Fruit fly (Drosophila melanogaster): ENCODE results near the gene dtr.

The dtr gene

DNA sequence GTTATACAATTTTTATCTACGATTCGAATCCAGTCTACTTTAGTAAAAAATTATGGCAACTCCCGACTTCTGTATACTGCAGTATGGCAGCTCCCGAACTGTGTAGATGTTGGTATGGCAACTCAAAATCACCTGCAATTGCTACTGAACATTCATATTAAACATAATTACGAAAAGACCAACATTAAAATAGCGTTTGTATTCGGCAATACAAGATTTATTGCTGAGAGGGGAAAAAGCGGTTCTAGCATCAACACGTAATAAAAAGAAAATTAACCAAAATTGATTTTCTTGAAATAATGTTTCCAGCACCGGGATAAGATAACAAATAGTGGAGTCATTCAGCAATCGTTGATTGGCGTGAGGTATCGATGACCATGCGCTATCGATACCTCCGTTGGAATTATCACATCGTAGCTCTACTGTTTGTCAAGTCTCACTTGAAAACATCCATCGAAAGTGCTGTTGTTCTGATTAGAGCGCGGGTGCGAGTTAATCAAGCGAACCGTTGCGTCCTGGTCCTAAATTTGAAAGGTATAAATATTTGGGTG, 16.7 kb upstream of the dtr start, which contains the start of gene Tsp39D (continued):
- peak; percentile 85 for TF ChIP-seq nerfin-2 (GFP tag; IDR thresholded peaks at IDR 0.05; ENCODE audit: partially characterized antibody)
- TF ChIP-seq zen2 (GFP tag; IDR thresholded peaks at IDR 0.05; ENCODE audit: partially characterized antibody): peak; percentile 64; the same call in 1 of the 3 replicates
- TF ChIP-seq hkb (optimal IDR thresholded peaks at IDR 0.05): no peak
- no peak for TF ChIP-seq hkb (GFP tag; IDR thresholded peaks at IDR 0.05)
- no peak for TF ChIP-seq CG13296 (GFP tag; optimal IDR thresholded peaks at IDR 0.05)
- no peak for TF ChIP-seq CG4404 (GFP tag; IDR thresholded peaks at IDR 0.05)
- TF ChIP-seq CG6683 (GFP tag; optimal IDR thresholded peaks at IDR 0.05): no peak
- peak; percentile 19 for TF ChIP-seq Side (GFP tag; optimal IDR thresholded peaks at IDR 0.05)
- peak; percentile 12 for TF ChIP-seq Deaf1 (tag; optimal IDR thresholded peaks at IDR 0.05)
- TF ChIP-seq sna (GFP tag; IDR thresholded peaks at IDR 0.05; ENCODE audit: partially characterized antibody): peak; percentile 88
- TF ChIP-seq CG8924 (tag; optimal IDR thresholded peaks at IDR 0.05): peak; percentile 25
- TF ChIP-seq vnd (GFP tag; IDR thresholded peaks at IDR 0.05; ENCODE audit: partially characterized antibody): peak; percentile 94
- peak; percentile 32; the same call in 1 of the 2 replicates for TF ChIP-seq MBD-R2 (GFP tag; IDR thresholded peaks at IDR 0.05)
- no peak for TF ChIP-seq h (optimal IDR thresholded peaks at IDR 0.05)
- TF ChIP-seq pita (GFP tag; optimal IDR thresholded peaks at IDR 0.05): peak; percentile 49
- peak; percentile 88 for TF ChIP-seq Sry-δ (GFP tag; optimal IDR thresholded peaks at IDR 0.05)
- TF ChIP-seq dati (GFP tag; IDR thresholded peaks at IDR 0.05): no peak
- TF ChIP-seq CHES-1-like (GFP tag; optimal IDR thresholded peaks at IDR 0.05): no peak
- no peak for TF ChIP-seq CG4854 (GFP tag; optimal IDR thresholded peaks at IDR 0.05)
- TF ChIP-seq CG2129 (GFP tag; IDR thresholded peaks at IDR 0.05; ENCODE audit: partially characterized antibody): peak; percentile 78
- TF ChIP-seq CG14965 (GFP tag; optimal IDR thresholded peaks at IDR 0.05; ENCODE audit: borderline replicate concordance): no peak
- peak; percentile 89 for TF ChIP-seq CG13287 (GFP tag; IDR thresholded peaks at IDR 0.05; ENCODE audit: partially characterized antibody)
- no peak for TF ChIP-seq crc (GFP tag; optimal IDR thresholded peaks at IDR 0.05)
- no peak for TF ChIP-seq CG1602 (GFP tag; optimal IDR thresholded peaks at IDR 0.05)
- TF ChIP-seq gcm (GFP tag; optimal IDR thresholded peaks at IDR 0.05): no peak
- TF ChIP-seq CG14710 (tag; optimal IDR thresholded peaks at IDR 0.05): peak; percentile 73
- no peak for TF ChIP-seq prd (optimal IDR thresholded peaks at IDR 0.05)
- TF ChIP-seq prd (GFP tag; IDR thresholded peaks at IDR 0.05): no peak
- TF ChIP-seq CG42726 (GFP tag; IDR thresholded peaks at IDR 0.05; ENCODE audit: partially characterized antibody): peak; percentile 95
- TF ChIP-seq amos (GFP tag; IDR thresholded peaks at IDR 0.05; ENCODE audit: partially characterized antibody): peak; percentile 96
- TF ChIP-seq sima (GFP tag; optimal IDR thresholded peaks at IDR 0.05): no peak
- peak; percentile 60; the same call in 2 of the 3 replicates for TF ChIP-seq CG17361 (GFP tag; IDR thresholded peaks at IDR 0.05)
- peak; percentile 27 for TF ChIP-seq CG15514 (GFP tag; optimal IDR thresholded peaks at IDR 0.05)
- peak; percentile 41 for TF ChIP-seq jumu (GFP tag; optimal IDR thresholded peaks at IDR 0.05)
- TF ChIP-seq corto (GFP tag; optimal IDR thresholded peaks at IDR 0.05): no peak
- TF ChIP-seq row (GFP tag; IDR thresholded peaks at IDR 0.05): peak; percentile 24; the same call in 1 of the 3 replicates
- peak; percentile 56 for TF ChIP-seq CG10267 (tag; optimal IDR thresholded peaks at IDR 0.05)
- peak; percentile 54 for TF ChIP-seq CG11504 (tag; optimal IDR thresholded peaks at IDR 0.05)
- peak; percentile 77 for TF ChIP-seq Sin3A (optimal IDR thresholded peaks at IDR 0.05)
- peak; percentile 72 for TF ChIP-seq Lhr (GFP tag; optimal IDR thresholded peaks at IDR 0.05)
- TF ChIP-seq bigmax (GFP tag; optimal IDR thresholded peaks at IDR 0.05): no peak
- no peak for TF ChIP-seq slou (GFP tag; optimal IDR thresholded peaks at IDR 0.05)
- no peak for TF ChIP-seq zf30C (GFP tag; optimal IDR thresholded peaks at IDR 0.05)
- TF ChIP-seq Antp (GFP tag; optimal IDR thresholded peaks at IDR 0.05): peak; percentile 20
- TF ChIP-seq gfzf (GFP tag; optimal IDR thresholded peaks at IDR 0.05): peak; percentile 40
- TF ChIP-seq CG34224 (GFP tag; IDR thresholded peaks at IDR 0.05; ENCODE audit: partially characterized antibody): peak; percentile 90
- no peak for TF ChIP-seq fd3F (GFP tag; optimal IDR thresholded peaks at IDR 0.05)
- TF ChIP-seq lab (GFP tag; optimal IDR thresholded peaks at IDR 0.05): no peak
- TF ChIP-seq rib (GFP tag; IDR thresholded peaks at IDR 0.05): no peak
- peak; percentile 18 for TF ChIP-seq kni (GFP tag; optimal IDR thresholded peaks at IDR 0.05)
